Worm (Caenorhabditis elegans) whole organism, L3 larva: ENCODE data around the gene K07H8.11.
A peak's percentile ranks its signal among the peaks of the same experiment; 100 is the strongest.

ENCODE experiments used
- ama-1 ChIP-seq: fragments of 150-350 bp; optimal IDR thresholded peaks from 2 replicates; lab custom pipeline; 2018
- ceh-28 ChIP-seq: fragments of 150-350 bp; optimal IDR thresholded peaks from 2 replicates; lab custom pipeline; 2014; ENCODE audit warnings: missing biosample characterization, missing genetic modification reagents, missing genetic modification characterization
- daf-12 ChIP-seq: fragments of 150-350 bp; optimal IDR thresholded peaks from 2 replicates; lab custom pipeline; 2014; ENCODE audit warnings: missing biosample characterization, missing genetic modification reagents, missing genetic modification characterization
- egl-27 ChIP-seq: sonication (generic microtip); optimal IDR thresholded peaks from 4 replicates; lab custom pipeline; 2017; ENCODE audit warnings: missing biosample characterization, missing genetic modification reagents, missing genetic modification characterization
- elt-2 ChIP-seq: sonication (generic microtip); optimal IDR thresholded peaks from 2 replicates; lab custom pipeline; 2016; ENCODE audit warnings: missing genetic modification reagents, mild to moderate bottlenecking, missing genetic modification characterization, missing compliant biosample characterization
- fkh-2 ChIP-seq: fragments of 150-350 bp; optimal IDR thresholded peaks from 2 replicates; lab custom pipeline; 2014; ENCODE audit warnings: missing biosample characterization, missing genetic modification reagents, missing genetic modification characterization
- fos-1 ChIP-seq: fragments of 150-350 bp; optimal IDR thresholded peaks from 2 replicates; lab custom pipeline; 2014; ENCODE audit warnings: missing biosample characterization, missing genetic modification characterization
- jun-1 ChIP-seq: fragments of 150-350 bp; optimal IDR thresholded peaks from 2 replicates; lab custom pipeline; 2014; ENCODE audit warnings: missing biosample characterization, missing genetic modification reagents, missing genetic modification characterization
- lin-39 ChIP-seq: fragments of 150-350 bp; optimal IDR thresholded peaks from 2 replicates; lab custom pipeline; 2018; ENCODE audit warnings: missing biosample characterization, missing genetic modification reagents, missing genetic modification characterization
- lsy-12 ChIP-seq: sonication (generic microtip); optimal IDR thresholded peaks from 2 replicates; lab custom pipeline; 2016; ENCODE audit warnings: mild to moderate bottlenecking, missing genetic modification characterization, missing compliant biosample characterization
- nfya-1 ChIP-seq: sonication (generic microtip); optimal IDR thresholded peaks from 2 replicates; lab custom pipeline; 2017; ENCODE audit warnings: missing genetic modification characterization, mild to moderate bottlenecking, missing compliant biosample characterization, antibody characterized with exemption, moderate library complexity; ENCODE audit not compliant: insufficient read depth
- nhr-237 ChIP-seq: fragments of 150-350 bp; optimal IDR thresholded peaks from 2 replicates; lab custom pipeline; 2014; ENCODE audit warnings: missing biosample characterization, missing genetic modification characterization
- nhr-43 ChIP-seq: sonication (generic microtip); optimal IDR thresholded peaks from 2 replicates; lab custom pipeline; 2016; ENCODE audit warnings: mild to moderate bottlenecking, missing genetic modification characterization, missing compliant biosample characterization; ENCODE audit not compliant: poor library complexity, severe bottlenecking
- nhr-77 ChIP-seq: fragments of 150-350 bp; optimal IDR thresholded peaks from 2 replicates; lab custom pipeline; 2014; ENCODE audit warnings: missing biosample characterization, missing genetic modification characterization
- pha-4 ChIP-seq: fragments of 150-350 bp; optimal IDR thresholded peaks from 2 replicates; lab custom pipeline; 2014; ENCODE audit warnings: missing biosample characterization, missing genetic modification reagents, missing genetic modification characterization
- pqm-1 ChIP-seq: fragments of 150-350 bp; optimal IDR thresholded peaks from 2 replicates; lab custom pipeline; 2017; ENCODE audit warnings: missing biosample characterization, missing genetic modification characterization, inconsistent platforms
- unc-62 ChIP-seq: fragments of 150-350 bp; sonication (generic microtip); optimal IDR thresholded peaks from 4 replicates; lab custom pipeline; 2014; ENCODE audit warnings: missing biosample characterization, missing genetic modification reagents, missing genetic modification characterization

K07H8.11 gene

DNA sequence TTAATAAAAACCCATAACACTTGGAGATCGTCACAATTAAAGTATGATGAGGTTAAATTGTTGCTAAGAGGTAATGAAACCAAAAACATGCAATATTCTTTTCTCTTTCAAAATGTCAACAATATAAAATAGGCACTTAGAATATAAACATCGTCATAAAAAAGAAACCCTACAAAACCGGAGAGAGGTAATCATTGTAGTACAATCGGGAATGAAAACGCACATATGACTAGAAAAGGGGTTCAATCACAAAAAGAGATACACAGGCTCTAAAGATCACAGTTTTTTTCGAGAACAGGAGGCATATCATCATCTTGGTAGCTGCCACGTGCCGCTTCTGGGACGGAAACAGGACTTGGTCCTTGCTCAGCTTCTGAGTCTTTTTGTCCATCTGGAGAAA lies 48.7 kb downstream of the K07H8.11 start:
- TF ChIP-seq jun-1 (tag; lab: Kevin White, UChicago) (no peak), ceh-28 (tag; lab: Kevin White, UChicago) (no peak), nhr-237 (no peak), ama-1 (lab: Kevin White, UChicago) (peak; percentile 2), nhr-43 (tag; lab: Kevin White, UChicago) (no peak), fos-1 (no peak), elt-2 (peak; percentile 11), lin-39 (tag; lab: Kevin White, UChicago) (no peak)
- TF ChIP-seq, all 47 proteins: peak for 2

ce11 chrIV:8225357-8225756 lies 49.8 kb downstream of the K07H8.11 start, which contains the start of gene serp-1.2:
serp-1.2 (plus strand) TSS chrIV:8225674.
- TF ChIP-seq egl-27 (no peak), pha-4 (tag; lab: Kevin White, UChicago) (peak; percentile 77), pqm-1 (tag; lab: Kevin White, UChicago) (peak; percentile 78), nhr-77 (tag; lab: Kevin White, UChicago) (no peak), elt-2 (peak; percentile 80), nfya-1 (peak; percentile 29), unc-62 (GFP tag; lab: Kevin White, UChicago) (no peak), daf-12 (no peak), lsy-12 (tag; lab: Kevin White, UChicago) (no peak), fkh-2 (tag; lab: Kevin White, UChicago) (no peak)
